Fruit fly (Drosophila melanogaster) whole organism, embryonic: ENCODE results near the gene CG44005.

ENCODE experiments used
- Asciz ChIP-seq: fragments of 200-800 bp; sonication (Bioruptor generic); optimal IDR thresholded peaks from 2 replicates; lab custom pipeline; 2017; ENCODE audit warnings: missing biosample characterization, mild to moderate bottlenecking, missing genetic modification characterization, missing genetic modification reagents
- Blimp-1 ChIP-seq: fragments of 200-800 bp; sonication (Bioruptor generic); optimal IDR thresholded peaks from 3 replicates; lab custom pipeline; 2018; ENCODE audit warnings: missing biosample characterization, missing genetic modification characterization, mild to moderate bottlenecking, moderate library complexity, missing genetic modification reagents
- BtbVII ChIP-seq: fragments of 200-800 bp; sonication (Bioruptor generic); optimal IDR thresholded peaks from 3 replicates; lab custom pipeline; 2017; ENCODE audit warnings: missing biosample characterization, mild to moderate bottlenecking, missing genetic modification characterization
- CG10209 ChIP-seq: fragments of 200-800 bp; sonication (Bioruptor generic); optimal IDR thresholded peaks from 3 replicates; lab custom pipeline; 2017; ENCODE audit warnings: missing biosample characterization, mild to moderate bottlenecking, missing genetic modification characterization, missing genetic modification reagents
- CG11456 ChIP-seq: fragments of 200-800 bp; sonication (Bioruptor generic); IDR thresholded peaks from 3 replicates; pipeline ENCODE4 v1.3.6; 2022; ENCODE audit warnings: missing biosample characterization, missing genetic modification characterization
- CG12659 ChIP-seq: fragments of 200-800 bp; sonication (Bioruptor generic); optimal IDR thresholded peaks from 3 replicates; lab custom pipeline; 2017; ENCODE audit warnings: mild to moderate bottlenecking, missing biosample characterization, missing genetic modification reagents, missing genetic modification characterization
- CG13424 ChIP-seq: fragments of 200-800 bp; sonication (Bioruptor generic); optimal IDR thresholded peaks from 2 replicates; lab custom pipeline; 2019; ENCODE audit warnings: missing biosample characterization, mild to moderate bottlenecking, missing genetic modification characterization, moderate library complexity
- CG13894 ChIP-seq: fragments of 200-800 bp; sonication (Bioruptor generic); optimal IDR thresholded peaks from 3 replicates; lab custom pipeline; 2018; ENCODE audit warnings: missing biosample characterization, mild to moderate bottlenecking, missing genetic modification characterization, moderate library complexity
- CG16863 ChIP-seq: fragments of 200-800 bp; sonication (Bioruptor generic); optimal IDR thresholded peaks from 3 replicates; lab custom pipeline; 2016; ENCODE audit warnings: missing biosample characterization, missing genetic modification characterization
- CG17385 ChIP-seq: fragments of 200-800 bp; sonication (Bioruptor generic); optimal IDR thresholded peaks from 3 replicates; lab custom pipeline; 2018; ENCODE audit warnings: missing biosample characterization, mild to moderate bottlenecking, missing genetic modification characterization
- CG2120 ChIP-seq: fragments of 200-800 bp; sonication (Bioruptor generic); optimal IDR thresholded peaks from 3 replicates; lab custom pipeline; 2016; ENCODE audit warnings: missing biosample characterization, missing genetic modification characterization
- CG2875 ChIP-seq: fragments of 200-800 bp; sonication (Bioruptor generic); optimal IDR thresholded peaks from 2 replicates; lab custom pipeline; 2017; ENCODE audit warnings: missing biosample characterization, mild to moderate bottlenecking, missing genetic modification characterization, missing genetic modification reagents
- CG30403 ChIP-seq: fragments of 200-800 bp; sonication (Bioruptor generic); optimal IDR thresholded peaks from 3 replicates; lab custom pipeline; 2016; ENCODE audit warnings: missing biosample characterization, missing genetic modification characterization
- CG5245 ChIP-seq: fragments of 200-800 bp; sonication (Bioruptor generic); optimal IDR thresholded peaks from 3 replicates; lab custom pipeline; 2016; ENCODE audit warnings: missing biosample characterization, missing genetic modification characterization
- CG6813 ChIP-seq: fragments of 200-800 bp; sonication (Bioruptor generic); optimal IDR thresholded peaks from 2 replicates; lab custom pipeline; 2017; ENCODE audit warnings: missing biosample characterization, missing genetic modification characterization, mild to moderate bottlenecking, moderate library complexity, missing genetic modification reagents
- Deaf1 ChIP-seq: fragments of 200-800 bp; optimal IDR thresholded peaks from 3 replicates; lab custom pipeline; 2019; ENCODE audit warnings: missing biosample characterization, mild to moderate bottlenecking, missing genetic modification characterization, moderate library complexity
- Drgx ChIP-seq: fragments of 200-800 bp; sonication (Bioruptor generic); IDR thresholded peaks from 2 replicates; pipeline ENCODE4 v1.3.6; 2022; ENCODE audit warnings: missing biosample characterization, missing genetic modification characterization
- Ets65A ChIP-seq: fragments of 200-800 bp; sonication (Bioruptor generic); peaks from one replicate; lab custom pipeline; 2016; ENCODE audit warnings: missing biosample characterization, missing genetic modification characterization
- Hand ChIP-seq: fragments of 200-800 bp; sonication (Bioruptor generic); optimal IDR thresholded peaks from 2 replicates; lab custom pipeline; 2017; ENCODE audit warnings: mild to moderate bottlenecking, missing biosample characterization, missing genetic modification reagents, missing genetic modification characterization
- Hr3 ChIP-seq: fragments of 200-800 bp; sonication (Bioruptor generic); optimal IDR thresholded peaks from 3 replicates; lab custom pipeline; 2016; ENCODE audit warnings: missing biosample characterization, missing genetic modification characterization
- Hr78 ChIP-seq, 2 experiments: fragments of 200-800 bp in 1 of 2; fragments of >200 bp in 1 of 2; sonication (Bioruptor generic) in 1 of 2; optimal IDR thresholded peaks; 2 replicates each; lab custom pipeline; 2017 to 2019; ENCODE audit warnings: missing biosample characterization in 2 of 2, missing genetic modification characterization in 2 of 2, mild to moderate bottlenecking in 1 of 2, moderate library complexity in 1 of 2
- Sox100B ChIP-seq: fragments of 200-800 bp; sonication (Bioruptor generic); optimal IDR thresholded peaks from 3 replicates; lab custom pipeline; 2018; ENCODE audit warnings: missing biosample characterization, mild to moderate bottlenecking, missing genetic modification characterization
- Sox102F ChIP-seq: fragments of 200-800 bp; sonication (Bioruptor generic); optimal IDR thresholded peaks from 2 replicates; lab custom pipeline; 2018; ENCODE audit warnings: missing biosample characterization, mild to moderate bottlenecking, missing genetic modification characterization, moderate library complexity
- ato ChIP-seq: fragments of 200-800 bp; sonication (Bioruptor generic); IDR thresholded peaks from 2 replicates; pipeline ENCODE4 v1.3.6; 2022; ENCODE audit warnings: missing biosample characterization, missing genetic modification characterization; ENCODE audit not compliant: partially characterized antibody
- bcd ChIP-seq: fragments of 200-800 bp; sonication (Bioruptor generic); optimal IDR thresholded peaks from 2 replicates; lab custom pipeline; 2017; ENCODE audit warnings: missing biosample characterization, mild to moderate bottlenecking, missing genetic modification characterization
- bsh ChIP-seq, 2 experiments: fragments of 200-800 bp; sonication (Bioruptor generic); optimal IDR thresholded peaks; 2 replicates each; lab custom pipeline; 2017 to 2018; ENCODE audit warnings: mild to moderate bottlenecking in 2 of 2, missing biosample characterization in 2 of 2, missing genetic modification characterization in 2 of 2, moderate library complexity in 1 of 2
- chinmo ChIP-seq: fragments of 200-800 bp; sonication (Bioruptor generic); IDR thresholded peaks from 4 replicates; pipeline ENCODE4 v1.3.6; 2022; ENCODE audit warnings: missing biosample characterization, missing genetic modification characterization; ENCODE audit not compliant: partially characterized antibody
- chn ChIP-seq: fragments of 200-800 bp; sonication (Bioruptor generic); optimal IDR thresholded peaks from 2 replicates; lab custom pipeline; 2016; ENCODE audit warnings: missing biosample characterization, missing genetic modification characterization
- croc ChIP-seq: fragments of 200-800 bp; sonication (Bioruptor generic); conservative IDR thresholded peaks from 3 replicates; pipeline ENCODE4 v1.3.6; 2022; ENCODE audit warnings: missing biosample characterization, missing genetic modification characterization
- ewg ChIP-seq: fragments of 200-800 bp; sonication (Bioruptor generic); optimal IDR thresholded peaks from 3 replicates; lab custom pipeline; 2017; ENCODE audit warnings: mild to moderate bottlenecking, missing biosample characterization, missing genetic modification reagents, missing genetic modification characterization
- gem ChIP-seq: fragments of 200-800 bp; sonication (Bioruptor generic); optimal IDR thresholded peaks from 2 replicates; lab custom pipeline; 2019; ENCODE audit warnings: missing biosample characterization, mild to moderate bottlenecking, missing genetic modification characterization, moderate library complexity
- lab ChIP-seq: fragments of 200-800 bp; sonication (Bioruptor generic); optimal IDR thresholded peaks from 3 replicates; lab custom pipeline; 2017; ENCODE audit warnings: missing biosample characterization, missing genetic modification characterization, mild to moderate bottlenecking, moderate library complexity, missing genetic modification reagents
- nmo ChIP-seq: fragments of 200-800 bp; sonication (Bioruptor generic); optimal IDR thresholded peaks from 2 replicates; lab custom pipeline; 2018; ENCODE audit warnings: missing biosample characterization, mild to moderate bottlenecking, missing genetic modification characterization, moderate library complexity
- nom ChIP-seq: fragments of 200-800 bp; sonication (Bioruptor generic); optimal IDR thresholded peaks from 2 replicates; lab custom pipeline; 2017; ENCODE audit warnings: missing biosample characterization, missing genetic modification characterization, mild to moderate bottlenecking, moderate library complexity, missing genetic modification reagents
- org-1 ChIP-seq: fragments of 200-800 bp; sonication (Bioruptor generic); optimal IDR thresholded peaks from 2 replicates; lab custom pipeline; 2017; ENCODE audit warnings: missing biosample characterization, missing genetic modification characterization
- pfk ChIP-seq: fragments of 200-800 bp; sonication (Bioruptor generic); optimal IDR thresholded peaks from 2 replicates; lab custom pipeline; 2018; ENCODE audit warnings: missing biosample characterization, mild to moderate bottlenecking, missing genetic modification characterization, moderate library complexity
- pho ChIP-seq: fragments of 200-800 bp; sonication (Bioruptor generic); optimal IDR thresholded peaks from 2 replicates; lab custom pipeline; 2016; ENCODE audit warnings: missing biosample characterization, missing genetic modification characterization
- rib ChIP-seq: fragments of 200-800 bp; sonication (Bioruptor generic); IDR thresholded peaks from 2 replicates; pipeline ENCODE4 v1.3.6; 2022; ENCODE audit warnings: missing biosample characterization, missing genetic modification characterization
- sisA ChIP-seq: fragments of 200-800 bp; sonication (Bioruptor generic); IDR thresholded peaks from 2 replicates; pipeline ENCODE4 v1.3.6; 2022; ENCODE audit warnings: missing biosample characterization, missing genetic modification characterization
- slou ChIP-seq: fragments of 200-800 bp; sonication (Bioruptor generic); optimal IDR thresholded peaks from 3 replicates; lab custom pipeline; 2016; ENCODE audit warnings: missing biosample characterization, missing genetic modification characterization
- tap ChIP-seq: fragments of 200-800 bp; optimal IDR thresholded peaks from 3 replicates; lab custom pipeline; 2019; ENCODE audit warnings: missing biosample characterization, mild to moderate bottlenecking, missing genetic modification characterization, moderate library complexity
- tin ChIP-seq: fragments of 200-800 bp; sonication (Bioruptor generic); optimal IDR thresholded peaks from 3 replicates; lab custom pipeline; 2016; ENCODE audit warnings: missing biosample characterization, missing genetic modification characterization
- tio ChIP-seq: fragments of 200-800 bp; sonication (Bioruptor generic); optimal IDR thresholded peaks from 2 replicates; lab custom pipeline; 2017; ENCODE audit warnings: missing biosample characterization, missing genetic modification characterization, inconsistent platforms
- tx ChIP-seq: fragments of 200-800 bp; sonication (Bioruptor generic); optimal IDR thresholded peaks from 2 replicates; lab custom pipeline; 2016; ENCODE audit warnings: missing biosample characterization, missing genetic modification characterization
- unpg ChIP-seq: fragments of 200-800 bp; sonication (Bioruptor generic); optimal IDR thresholded peaks from 3 replicates; lab custom pipeline; 2018; ENCODE audit warnings: missing biosample characterization, mild to moderate bottlenecking, missing genetic modification characterization, moderate library complexity
- vvl ChIP-seq: fragments of 200-800 bp; sonication (Bioruptor generic); IDR thresholded peaks from 2 replicates; pipeline ENCODE4 v1.3.6; 2022; ENCODE audit warnings: missing biosample characterization, missing genetic modification characterization
- zen2 ChIP-seq: fragments of 200-800 bp; sonication (Bioruptor generic); IDR thresholded peaks from 3 replicates; pipeline ENCODE4 v1.3.6; 2022; ENCODE audit warnings: missing biosample characterization, missing genetic modification characterization; ENCODE audit not compliant: partially characterized antibody

Gene CG44005

dm6 chr3L:18077649-18078417 is 5.9 kb upstream of the CG44005 start (continued):
- peak; percentile 11 for TF ChIP-seq CG30403 (GFP tag; lab: Kevin White, UChicago)
- TF ChIP-seq bcd (GFP tag; lab: Kevin White, UChicago), result peak; percentile 10
- peak; percentile 18 for TF ChIP-seq Deaf1 (tag; lab: Kevin White, UChicago)
- TF ChIP-seq CG12659 (GFP tag; lab: Kevin White, UChicago), result peak; percentile 19
- TF ChIP-seq org-1 (GFP tag; lab: Kevin White, UChicago), result peak; percentile 33
- TF ChIP-seq CG16863, result no peak
- peak; percentile 38; the same call in 2 of the 3 replicates for TF ChIP-seq croc (GFP tag; lab: Robert Waterston, UW)
- no peak for TF ChIP-seq slou (GFP tag; lab: Kevin White, UChicago)
- TF ChIP-seq unpg (GFP tag; lab: Kevin White, UChicago), result peak; percentile 35
- TF ChIP-seq Drgx, result peak; percentile 93
- TF ChIP-seq CG17385 (GFP tag; lab: Kevin White, UChicago), result peak; percentile 42
- TF ChIP-seq Sox100B (GFP tag; lab: Kevin White, UChicago), result peak; percentile 69
- no peak for TF ChIP-seq pho (GFP tag; lab: Kevin White, UChicago)
- peak; percentile 11 for TF ChIP-seq Asciz (GFP tag; lab: Kevin White, UChicago)
- no peak for TF ChIP-seq Hand (GFP tag; lab: Kevin White, UChicago)
- peak; percentile 11; the same call in 1 of the 2 replicates for TF ChIP-seq sisA
- peak; percentile 86 for TF ChIP-seq nom (GFP tag; lab: Kevin White, UChicago)
- no peak for TF ChIP-seq pfk (GFP tag; lab: Kevin White, UChicago)
- TF ChIP-seq Blimp-1 (GFP tag; lab: Kevin White, UChicago), result peak; percentile 23
- no peak for TF ChIP-seq chn
- no peak for TF ChIP-seq CG2875 (GFP tag; lab: Kevin White, UChicago)
- 0 out of 3 replicates have a peak, but pooled peaks have one; percentile 10 for TF ChIP-seq zen2
- peak; percentile 58 for TF ChIP-seq nmo (GFP tag; lab: Kevin White, UChicago)
- TF ChIP-seq CG13424 (tag; lab: Kevin White, UChicago), result peak; percentile 61
- no peak for TF ChIP-seq vvl (GFP tag; lab: Robert Waterston, UW)
- TF ChIP-seq Hr78 (GFP tag; optimal IDR thresholded peaks at IDR 0.05; lab: Kevin White, UChicago), result peak in 1 of 2 experiments; percentile 25
- TF ChIP-seq CG11456 (GFP tag; lab: Robert Waterston, UW), result no peak
- TF ChIP-seq CG13894 (tag; lab: Kevin White, UChicago), result no peak
- no peak for TF ChIP-seq chinmo
- peak; percentile 28 for TF ChIP-seq CG10209 (GFP tag; lab: Kevin White, UChicago)
- no peak for TF ChIP-seq tx
- no peak for TF ChIP-seq tio (GFP tag; lab: Kevin White, UChicago)
- TF ChIP-seq ewg, result peak; percentile 24
- no peak for TF ChIP-seq ato (GFP tag; lab: Robert Waterston, UW)
- TF ChIP-seq CG6813 (GFP tag; lab: Kevin White, UChicago), result peak; percentile 6
- TF ChIP-seq CG2120 (GFP tag; lab: Kevin White, UChicago), result no peak
- peak; percentile 19 for TF ChIP-seq lab (GFP tag; lab: Kevin White, UChicago)
- peak; percentile 27 for TF ChIP-seq tin (GFP tag; lab: Kevin White, UChicago)
- no peak for TF ChIP-seq rib (GFP tag; lab: Robert Waterston, UW)
- peak in 1 of 2 experiments; percentile 97 for TF ChIP-seq bsh (GFP tag; optimal IDR thresholded peaks at IDR 0.05; lab: Kevin White, UChicago)
- peak; percentile 8 for TF ChIP-seq tap (tag; lab: Kevin White, UChicago)
- peak; percentile 4 for TF ChIP-seq CG5245
- peak; percentile 6 for TF ChIP-seq BtbVII (GFP tag; lab: Kevin White, UChicago)
- TF ChIP-seq Sox102F (GFP tag; lab: Kevin White, UChicago), result peak; percentile 41
- peak; percentile 75 for TF ChIP-seq gem
- peak; percentile 68 for TF ChIP-seq Ets65A
- peak; percentile 18 for TF ChIP-seq Hr3 (GFP tag; lab: Kevin White, UChicago)
